Worm (Caenorhabditis elegans): ENCODE data around the gene F01D5.5.

The F01D5.5 gene

DNA sequence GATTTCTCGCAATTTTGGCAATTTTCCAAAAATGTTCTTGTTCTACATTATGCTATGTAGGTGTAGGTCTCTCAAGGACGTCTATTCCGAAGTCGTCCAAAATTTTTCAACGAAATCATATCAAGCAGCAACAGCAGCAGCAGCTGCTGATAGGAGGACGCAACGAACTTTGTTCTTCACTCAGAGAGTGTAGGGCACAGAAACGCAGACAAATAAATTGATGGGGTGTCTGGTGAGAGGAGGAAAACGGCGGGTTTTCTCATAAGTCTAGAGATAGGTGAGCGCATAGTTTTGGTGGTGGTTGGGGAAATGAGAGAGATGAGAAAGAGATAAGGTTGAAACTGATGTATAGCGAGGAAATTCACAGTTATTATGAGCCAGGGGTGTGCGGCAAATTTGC, 47.0 kb upstream of the F01D5.5 start (continued):
- TF ChIP-seq daf-16 (GFP tag; optimal IDR thresholded peaks at IDR 0.05): no peak
- peak; percentile 48 for TF ChIP-seq daf-16 (tag; optimal IDR thresholded peaks at IDR 0.05)
- no peak for TF ChIP-seq ceh-28 (tag; optimal IDR thresholded peaks at IDR 0.05)
- TF ChIP-seq Y105C5A.15 (GFP tag; IDR thresholded peaks at IDR 0.05): no peak
- no peak for TF ChIP-seq duxl-1 (tag; optimal IDR thresholded peaks at IDR 0.05; ENCODE audit: poor library complexity)
- no peak for TF ChIP-seq F10B5.3 (tag; optimal IDR thresholded peaks at IDR 0.05)
- TF ChIP-seq R02D3.7 (tag; optimal IDR thresholded peaks at IDR 0.05): no peak
- TF ChIP-seq F26F4.8 (GFP tag; conservative IDR thresholded peaks at IDR 0.05): no peak
- no peak for TF ChIP-seq hmg-1.1 (GFP tag; IDR thresholded peaks at IDR 0.05)
- TF ChIP-seq ceh-82 (tag; optimal IDR thresholded peaks at IDR 0.05): no peak
- no peak for TF ChIP-seq F44E2.7 (GFP tag; IDR thresholded peaks at IDR 0.05)
- TF ChIP-seq nhr-6 (tag; optimal IDR thresholded peaks at IDR 0.05): no peak
- no peak for TF ChIP-seq sdz-12 (GFP tag; optimal IDR thresholded peaks at IDR 0.05)
- TF ChIP-seq dpl-1 (GFP tag; optimal IDR thresholded peaks at IDR 0.05): peak; percentile 26
- no peak for TF ChIP-seq gei-8 (GFP tag; optimal IDR thresholded peaks at IDR 0.05)
- no peak for TF ChIP-seq zip-11 (GFP tag; IDR thresholded peaks at IDR 0.05)
- no peak for TF ChIP-seq lin-29 (GFP tag; IDR thresholded peaks at IDR 0.05)
- no peak for TF ChIP-seq dmd-9 (GFP tag; IDR thresholded peaks at IDR 0.05)
- TF ChIP-seq nhr-237 (tag; optimal IDR thresholded peaks at IDR 0.05): no peak
- no peak for TF ChIP-seq F37D6.2 (tag; optimal IDR thresholded peaks at IDR 0.05)
- no peak for TF ChIP-seq nhr-76 (tag; optimal IDR thresholded peaks at IDR 0.05)
- TF ChIP-seq lin-38 (GFP tag; IDR thresholded peaks at IDR 0.05): no peak
- no peak for TF ChIP-seq F49E8.2 (tag; optimal IDR thresholded peaks at IDR 0.05; ENCODE audit: borderline replicate concordance)
- no peak for TF ChIP-seq Y5F2A.4 (GFP tag; optimal IDR thresholded peaks at IDR 0.05)
- TF ChIP-seq aha-1 (tag): peak; percentile 94
- no peak for TF ChIP-seq nhr-111 (GFP tag; optimal IDR thresholded peaks at IDR 0.05)
- no peak for TF ChIP-seq daf-19 (GFP tag; conservative IDR thresholded peaks at IDR 0.05)
- TF ChIP-seq snpc-4 (tag; optimal IDR thresholded peaks at IDR 0.05): no peak
- peak; percentile 66 for TF ChIP-seq mes-2 (tag; optimal IDR thresholded peaks at IDR 0.05; ENCODE audit: poor library complexity, severe bottlenecking)
- no peak for TF ChIP-seq fos-1 (tag; optimal IDR thresholded peaks at IDR 0.05)
- TF ChIP-seq lin-13 (GFP tag; optimal IDR thresholded peaks at IDR 0.05): peak; percentile 15
- TF ChIP-seq unc-62 (GFP tag; optimal IDR thresholded peaks at IDR 0.05 in 1 of 2): peak in 1 of 2 experiments; percentile 67
- no peak for TF ChIP-seq unc-62 (tag; optimal IDR thresholded peaks at IDR 0.05)
- TF ChIP-seq ctbp-1 (GFP tag; IDR thresholded peaks at IDR 0.05): no peak
- TF ChIP-seq aly-2 (tag; optimal IDR thresholded peaks at IDR 0.05): no peak
- TF ChIP-seq madf-9 (GFP tag; conservative IDR thresholded peaks at IDR 0.05): no peak
- TF ChIP-seq fkh-10 (GFP tag; optimal IDR thresholded peaks at IDR 0.05): no peak
- TF ChIP-seq D1046.2 (GFP tag; IDR thresholded peaks at IDR 0.05): no peak
- no peak for TF ChIP-seq jun-1 (tag; optimal IDR thresholded peaks at IDR 0.05)
- TF ChIP-seq snpc-1.2 (GFP tag; IDR thresholded peaks at IDR 0.05): no peak
- no peak for TF ChIP-seq Y75B8A.6 (GFP tag; IDR thresholded peaks at IDR 0.05)
- TF ChIP-seq daf-12 (tag; optimal IDR thresholded peaks at IDR 0.05): no peak
- TF ChIP-seq ceh-62 (tag; optimal IDR thresholded peaks at IDR 0.05): no peak
- TF ChIP-seq pha-4 (GFP tag; IDR thresholded peaks at IDR 0.05): no peak
- no peak for TF ChIP-seq pha-4 (tag; optimal IDR thresholded peaks at IDR 0.05)
- no peak for TF ChIP-seq zag-1 (tag; optimal IDR thresholded peaks at IDR 0.05)
- TF ChIP-seq vab-7 (GFP tag; IDR thresholded peaks at IDR 0.05): no peak
- TF ChIP-seq daf-8 (GFP tag; IDR thresholded peaks at IDR 0.05): no peak
- TF ChIP-seq nhr-77 (tag; optimal IDR thresholded peaks at IDR 0.05): peak; percentile 96
- no peak for TF ChIP-seq unc-39 (tag; optimal IDR thresholded peaks at IDR 0.05)
- TF ChIP-seq arid-1 (GFP tag; conservative IDR thresholded peaks at IDR 0.05): no peak
- no peak for TF ChIP-seq ceh-20 (GFP tag; IDR thresholded peaks at IDR 0.05)
- peak; percentile 92 for TF ChIP-seq dmd-6 (GFP tag; IDR thresholded peaks at IDR 0.05)
- 0 out of 2 replicates have a peak, but pooled peaks have one; percentile 39 for TF ChIP-seq tra-1 (GFP tag; IDR thresholded peaks at IDR 0.05)
